ENCODE assay signal across 6 worm cellular contexts in the genomic region with DNA sequence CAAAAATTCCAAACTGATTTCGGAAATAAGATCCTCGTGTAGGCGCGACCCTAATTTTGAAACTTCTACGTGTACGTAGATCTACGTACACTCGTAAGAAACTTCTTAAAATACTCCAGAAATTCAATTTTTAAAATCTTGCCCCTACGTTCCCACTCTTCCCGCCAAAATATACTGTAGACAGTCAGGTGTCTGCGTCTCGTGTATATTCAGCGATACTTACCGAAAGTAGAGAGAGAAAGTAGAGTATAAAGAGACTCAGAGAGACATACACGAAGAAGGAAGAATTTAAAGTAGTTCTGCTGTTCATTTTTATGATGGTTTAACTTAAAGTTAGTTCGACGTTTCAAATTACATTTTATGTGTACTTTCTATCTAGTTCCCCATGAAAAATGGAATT.
TF ChIP-seq lines count a peak whose summit lies in the region.

No protein-coding gene starts in this region.

TF ChIP-seq in whole organism, L1 larva, 84 proteins besides CTCF, POLR2A, EP300 and RAD21:
- TF ChIP-seq ceh-63 (GFP tag; optimal IDR thresholded peaks at IDR 0.05; lab: Kevin White, UChicago) (no peak), skn-1 (tag; optimal IDR thresholded peaks at IDR 0.05; lab: Kevin White, UChicago) (no peak), nhr-47 (tag; optimal IDR thresholded peaks at IDR 0.05; lab: Kevin White, UChicago) (no peak), elt-3 (tag; optimal IDR thresholded peaks at IDR 0.05; lab: Kevin White, UChicago) (no peak), egl-27 (tag; optimal IDR thresholded peaks at IDR 0.05; lab: Kevin White, UChicago) (no peak), lin-35 (GFP tag; optimal IDR thresholded peaks at IDR 0.05; lab: Kevin White, UChicago) (peak in 1 of 2 experiments; percentile 53), efl-1 (optimal IDR thresholded peaks at IDR 0.05; lab: Kevin White, UChicago) (peak; percentile 12 to 16), efl-1 (GFP tag; optimal IDR thresholded peaks at IDR 0.05 in 1 of 2; lab: Kevin White, UChicago) (peak in 1 of 2 experiments; percentile 7), dpl-1 (GFP tag; optimal IDR thresholded peaks at IDR 0.05; lab: Kevin White, UChicago) (peak; percentile 26 to 46 (median 27)), pag-3 (tag; optimal IDR thresholded peaks at IDR 0.05; lab: Kevin White, UChicago; ENCODE audit: borderline replicate concordance, insufficient read depth) (no peak), blmp-1 (tag; optimal IDR thresholded peaks at IDR 0.05; lab: Kevin White, UChicago) (peak; percentile 53), lsy-2 (tag; optimal IDR thresholded peaks at IDR 0.05; lab: Kevin White, UChicago) (peak in 1 of 2 experiments; percentile 54), isw-1 (GFP tag; IDR thresholded peaks at IDR 0.05; lab: Robert Waterston, UW) (no peak)

TF ChIP-seq in whole organism, L3 larva, 47 proteins besides CTCF, POLR2A, EP300 and RAD21:
- TF ChIP-seq nhr-76 (tag; optimal IDR thresholded peaks at IDR 0.05; lab: Kevin White, UChicago) (no peak), pha-4 (tag; optimal IDR thresholded peaks at IDR 0.05; lab: Kevin White, UChicago) (peak; percentile 3)

TF ChIP-seq in whole organism, L4 larva, 104 proteins besides CTCF, POLR2A, EP300 and RAD21:
- TF ChIP-seq hlh-30 (tag; optimal IDR thresholded peaks at IDR 0.05; lab: Kevin White, UChicago; ENCODE audit: insufficient read depth) (peak; percentile 39), ztf-7 (tag; optimal IDR thresholded peaks at IDR 0.05; lab: Kevin White, UChicago) (no peak)
TF ChIP-seq in whole organism, L4 larva: peak in this region for 1.

TF ChIP-seq in whole organism, late embryonic, 69 proteins besides CTCF, POLR2A, EP300 and RAD21:
- TF ChIP-seq unc-86 (tag; optimal IDR thresholded peaks at IDR 0.05; lab: Kevin White, UChicago) (no peak), hlh-30 (tag; optimal IDR thresholded peaks at IDR 0.05; lab: Kevin White, UChicago; ENCODE audit: insufficient read depth) (peak; percentile 18)

TF ChIP-seq in whole organism, mixed stage, embryonic, 35 proteins besides CTCF, POLR2A, EP300 and RAD21:
- TF ChIP-seq bed-3 (GFP tag; optimal IDR thresholded peaks at IDR 0.05; lab: Kevin White, UChicago) (no peak), pha-4 (tag; optimal IDR thresholded peaks at IDR 0.05; lab: Kevin White, UChicago) (no peak), lsy-2 (tag; optimal IDR thresholded peaks at IDR 0.05; lab: Kevin White, UChicago) (peak; percentile 42), elt-1 (tag; optimal IDR thresholded peaks at IDR 0.05; lab: Kevin White, UChicago; ENCODE audit: borderline replicate concordance, insufficient read depth) (no peak), nhr-76 (tag; optimal IDR thresholded peaks at IDR 0.05; lab: Kevin White, UChicago) (no peak)

TF ChIP-seq in whole organism, young adult, 124 proteins besides CTCF, POLR2A, EP300 and RAD21:
- TF ChIP-seq K11D2.4 (GFP tag; IDR thresholded peaks at IDR 0.05; lab: Robert Waterston, UW) (no peak), hmg-1.2 (GFP tag; IDR thresholded peaks at IDR 0.05; lab: Robert Waterston, UW) (peak; percentile 20; the same call in 1 of the 2 replicates)
